Worm (Caenorhabditis elegans): ENCODE data around the gene T07F8.4.

DNA sequence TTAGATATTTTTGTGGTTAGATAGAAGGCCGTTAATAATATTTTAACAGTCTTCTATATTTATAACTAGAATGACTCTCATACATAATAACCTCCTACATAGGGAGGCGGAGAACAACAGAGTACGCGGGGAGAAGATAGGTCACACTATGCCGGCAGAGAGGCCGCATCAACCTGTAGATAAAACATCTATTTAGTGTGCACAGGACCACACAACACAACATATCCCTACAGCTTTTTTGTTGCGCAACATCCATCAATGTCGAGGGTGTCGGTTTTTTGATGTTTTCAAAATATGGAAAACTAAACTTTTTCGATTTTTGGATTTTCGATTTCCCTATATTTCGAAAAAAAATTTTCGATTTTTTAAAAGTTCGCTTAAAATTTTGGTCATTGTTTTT is 41.0 kb downstream of the T07F8.4 start:
- TF ChIP-seq ama-1 (optimal IDR thresholded peaks at IDR 0.05): no peak
- TF ChIP-seq hlh-15 (tag; optimal IDR thresholded peaks at IDR 0.05): no peak
- TF ChIP-seq pag-3 (tag; optimal IDR thresholded peaks at IDR 0.05; ENCODE audit: borderline replicate concordance): no peak
- TF ChIP-seq ceh-14 (tag; optimal IDR thresholded peaks at IDR 0.05): no peak
- no peak for TF ChIP-seq F13H6.1 (tag; optimal IDR thresholded peaks at IDR 0.05)
- no peak for TF ChIP-seq dmd-4 (tag; optimal IDR thresholded peaks at IDR 0.05; ENCODE audit: borderline replicate concordance)
- TF ChIP-seq ceh-9 (tag; optimal IDR thresholded peaks at IDR 0.05): no peak
- no peak for TF ChIP-seq pha-4 (tag; optimal IDR thresholded peaks at IDR 0.05)
- no peak for TF ChIP-seq unc-86 (tag; optimal IDR thresholded peaks at IDR 0.05)
- TF ChIP-seq fkh-6 (tag; optimal IDR thresholded peaks at IDR 0.05): no peak

Measured in whole organism, late embryonic.